Fruit fly (Drosophila melanogaster) Kc167 (cell line): ENCODE data around the gene fkh.

Experiments
- h ChIP-seq: fragments of >200 bp; optimal IDR thresholded peaks from 3 replicates; lab custom pipeline; 2018; ENCODE audit warnings: missing external identifiers
- insv ChIP-seq: fragments of >200 bp; optimal IDR thresholded peaks from 3 replicates; lab custom pipeline; 2018; ENCODE audit warnings: missing external identifiers
- psq ChIP-seq: fragments of >200 bp; optimal IDR thresholded peaks from 2 replicates; lab custom pipeline; 2017; ENCODE audit warnings: missing external identifiers

- TF ChIP-seq insv (lab: Kevin White, UChicago) (no peak), psq (lab: Kevin White, UChicago) (no peak), h (no peak)
Measured at dm6 chr3R:28596357-28596756, 11.3 kb upstream of the fkh start.
